Worm (Caenorhabditis elegans) whole organism, L3 larva: ENCODE measurements around the gene F09F9.3.
A peak's percentile ranks its signal among the peaks of the same experiment; 100 is the strongest.

Source experiments
- R02D3.7 ChIP-seq: fragments of 150-350 bp; optimal IDR thresholded peaks from 2 replicates; lab custom pipeline; 2014; ENCODE audit warnings: missing biosample characterization, missing genetic modification characterization
- ZK546.5 ChIP-seq: sonication (generic microtip); optimal IDR thresholded peaks from 2 replicates; lab custom pipeline; 2017; ENCODE audit warnings: missing biosample characterization, missing genetic modification characterization
- ama-1 ChIP-seq: fragments of 150-350 bp; optimal IDR thresholded peaks from 2 replicates; lab custom pipeline; 2018
- ceh-16 ChIP-seq: sonication (generic microtip); optimal IDR thresholded peaks from 2 replicates; lab custom pipeline; 2017; ENCODE audit warnings: missing biosample characterization, missing genetic modification characterization
- ceh-28 ChIP-seq: fragments of 150-350 bp; optimal IDR thresholded peaks from 2 replicates; lab custom pipeline; 2014; ENCODE audit warnings: missing biosample characterization, missing genetic modification reagents, missing genetic modification characterization
- ceh-82 ChIP-seq: fragments of 150-350 bp; optimal IDR thresholded peaks from 2 replicates; lab custom pipeline; 2014; ENCODE audit warnings: missing biosample characterization, missing genetic modification characterization
- ceh-9 ChIP-seq: sonication (generic microtip); optimal IDR thresholded peaks from 2 replicates; lab custom pipeline; 2018; ENCODE audit warnings: missing biosample characterization, missing genetic modification characterization
- daf-12 ChIP-seq: fragments of 150-350 bp; optimal IDR thresholded peaks from 2 replicates; lab custom pipeline; 2014; ENCODE audit warnings: missing biosample characterization, missing genetic modification reagents, missing genetic modification characterization
- elt-1 ChIP-seq: fragments of 150-350 bp; optimal IDR thresholded peaks from 2 replicates; lab custom pipeline; 2014; ENCODE audit warnings: missing biosample characterization, missing genetic modification characterization
- elt-2 ChIP-seq: sonication (generic microtip); optimal IDR thresholded peaks from 2 replicates; lab custom pipeline; 2016; ENCODE audit warnings: missing genetic modification reagents, mild to moderate bottlenecking, missing genetic modification characterization, missing compliant biosample characterization
- eor-1 ChIP-seq, 2 experiments: fragments of 150-350 bp; optimal IDR thresholded peaks; 2 replicates each; lab custom pipeline; 2014 to 2018; ENCODE audit warnings: missing biosample characterization in 2 of 2, missing genetic modification characterization in 2 of 2
- fkh-10 ChIP-seq: sonication (generic microtip); optimal IDR thresholded peaks from 2 replicates; lab custom pipeline; 2017; ENCODE audit warnings: missing biosample characterization, missing genetic modification reagents, missing genetic modification characterization
- fkh-2 ChIP-seq: fragments of 150-350 bp; optimal IDR thresholded peaks from 2 replicates; lab custom pipeline; 2014; ENCODE audit warnings: missing biosample characterization, missing genetic modification reagents, missing genetic modification characterization
- fos-1 ChIP-seq: fragments of 150-350 bp; optimal IDR thresholded peaks from 2 replicates; lab custom pipeline; 2014; ENCODE audit warnings: missing biosample characterization, missing genetic modification characterization
- hmg-11 ChIP-seq: sonication (generic microtip); optimal IDR thresholded peaks from 2 replicates; lab custom pipeline; 2016; ENCODE audit warnings: missing genetic modification characterization, missing compliant biosample characterization
- jun-1 ChIP-seq: fragments of 150-350 bp; optimal IDR thresholded peaks from 2 replicates; lab custom pipeline; 2014; ENCODE audit warnings: missing biosample characterization, missing genetic modification reagents, missing genetic modification characterization
- lin-15B ChIP-seq: fragments of 150-350 bp; optimal IDR thresholded peaks from 2 replicates; lab custom pipeline; 2014; ENCODE audit warnings: missing biosample characterization, missing genetic modification characterization
- lsy-12 ChIP-seq: sonication (generic microtip); optimal IDR thresholded peaks from 2 replicates; lab custom pipeline; 2016; ENCODE audit warnings: mild to moderate bottlenecking, missing genetic modification characterization, missing compliant biosample characterization
- mdl-1 ChIP-seq: fragments of 150-350 bp; optimal IDR thresholded peaks from 2 replicates; lab custom pipeline; 2014; ENCODE audit warnings: missing biosample characterization, missing genetic modification characterization
- mml-1 ChIP-seq: fragments of 150-350 bp; sonication (generic microtip); optimal IDR thresholded peaks from 3 replicates; lab custom pipeline; 2014; ENCODE audit warnings: missing biosample characterization, missing genetic modification characterization
- nfya-1 ChIP-seq: sonication (generic microtip); optimal IDR thresholded peaks from 2 replicates; lab custom pipeline; 2017; ENCODE audit warnings: missing genetic modification characterization, mild to moderate bottlenecking, missing compliant biosample characterization, antibody characterized with exemption, moderate library complexity; ENCODE audit not compliant: insufficient read depth
- nhr-23 ChIP-seq: fragments of 150-350 bp; optimal IDR thresholded peaks from 2 replicates; lab custom pipeline; 2014; ENCODE audit warnings: missing biosample characterization, missing genetic modification reagents, missing genetic modification characterization
- nhr-25 ChIP-seq: sonication (generic microtip); optimal IDR thresholded peaks from 2 replicates; lab custom pipeline; 2017; ENCODE audit warnings: missing biosample characterization, missing genetic modification characterization
- nhr-28 ChIP-seq: fragments of 150-350 bp; optimal IDR thresholded peaks from 2 replicates; lab custom pipeline; 2014; ENCODE audit warnings: missing biosample characterization, missing genetic modification characterization
- nhr-43 ChIP-seq: sonication (generic microtip); optimal IDR thresholded peaks from 2 replicates; lab custom pipeline; 2016; ENCODE audit warnings: mild to moderate bottlenecking, missing genetic modification characterization, missing compliant biosample characterization; ENCODE audit not compliant: poor library complexity, severe bottlenecking
- nhr-67 ChIP-seq: fragments of 150-350 bp; optimal IDR thresholded peaks from 2 replicates; lab custom pipeline; 2014; ENCODE audit warnings: missing biosample characterization, missing genetic modification characterization
- nhr-76 ChIP-seq: fragments of 150-350 bp; sonication (generic microtip); optimal IDR thresholded peaks from 5 replicates; lab custom pipeline; 2014; ENCODE audit warnings: missing biosample characterization, missing genetic modification characterization
- pha-4 ChIP-seq: fragments of 150-350 bp; optimal IDR thresholded peaks from 2 replicates; lab custom pipeline; 2014; ENCODE audit warnings: missing biosample characterization, missing genetic modification reagents, missing genetic modification characterization
- pqm-1 ChIP-seq: fragments of 150-350 bp; optimal IDR thresholded peaks from 2 replicates; lab custom pipeline; 2017; ENCODE audit warnings: missing biosample characterization, missing genetic modification characterization, inconsistent platforms
- sea-2 ChIP-seq: fragments of 150-350 bp; sonication (generic microtip); optimal IDR thresholded peaks from 4 replicates; lab custom pipeline; 2014; ENCODE audit warnings: missing biosample characterization, missing genetic modification reagents, missing genetic modification characterization
- skn-1 ChIP-seq: fragments of 150-350 bp; optimal IDR thresholded peaks from 2 replicates; lab custom pipeline; 2014; ENCODE audit warnings: missing biosample characterization, missing genetic modification characterization
- tbx-2 ChIP-seq: sonication (generic microtip); optimal IDR thresholded peaks from 2 replicates; lab custom pipeline; 2016; ENCODE audit warnings: mild to moderate bottlenecking, missing genetic modification characterization, missing compliant biosample characterization
- unc-39 ChIP-seq: sonication (generic microtip); optimal IDR thresholded peaks from 4 replicates; lab custom pipeline; 2017; ENCODE audit warnings: missing biosample characterization, missing genetic modification characterization
- unc-62 ChIP-seq: fragments of 150-350 bp; sonication (generic microtip); optimal IDR thresholded peaks from 4 replicates; lab custom pipeline; 2014; ENCODE audit warnings: missing biosample characterization, missing genetic modification reagents, missing genetic modification characterization
- zag-1 ChIP-seq: fragments of 150-350 bp; optimal IDR thresholded peaks from 2 replicates; lab custom pipeline; 2014; ENCODE audit warnings: missing biosample characterization, missing genetic modification characterization
- ztf-11 ChIP-seq: fragments of 150-350 bp; optimal IDR thresholded peaks from 2 replicates; lab custom pipeline; 2014; ENCODE audit warnings: missing biosample characterization, missing genetic modification characterization
- ztf-4 ChIP-seq: fragments of 150-350 bp; optimal IDR thresholded peaks from 2 replicates; lab custom pipeline; 2014; ENCODE audit warnings: missing biosample characterization, missing genetic modification characterization

F09F9.3 gene

DNA sequence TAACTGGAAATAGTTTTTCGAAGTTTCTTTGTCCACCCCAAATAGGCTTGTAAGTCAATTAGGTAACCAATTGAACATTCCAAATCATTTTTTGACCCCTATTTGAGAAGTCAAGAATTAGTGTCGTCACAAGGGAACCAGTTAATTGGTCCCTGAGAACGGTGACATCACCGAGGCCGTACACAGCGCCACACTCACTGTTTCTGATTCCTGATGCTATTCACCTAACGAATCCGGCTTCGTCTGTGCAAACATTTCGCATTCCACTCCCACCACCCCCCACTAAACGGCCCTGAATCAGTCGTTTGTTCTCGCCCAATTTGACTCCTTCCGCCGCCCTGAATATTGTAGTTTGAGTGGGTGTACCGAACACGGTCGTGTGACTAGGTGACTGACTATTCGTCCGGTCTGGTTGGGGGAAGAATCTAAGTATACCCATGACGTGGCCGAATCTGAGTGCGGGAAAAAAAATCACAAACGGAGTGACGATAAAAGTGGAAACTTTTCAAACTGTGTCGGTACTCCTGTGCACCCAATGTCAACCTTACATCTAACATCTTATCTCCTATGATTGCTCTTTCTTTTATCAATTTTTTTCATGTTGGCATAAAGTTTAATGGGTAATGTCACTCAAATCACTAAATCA, 23.4 kb upstream of the F09F9.3 start:
- no peak for TF ChIP-seq nhr-76 (tag; lab: Kevin White, UChicago)
- TF ChIP-seq mdl-1 (tag; lab: Kevin White, UChicago): no peak
- no peak for TF ChIP-seq fos-1 (tag; lab: Kevin White, UChicago)
- TF ChIP-seq skn-1 (tag; lab: Kevin White, UChicago): no peak
- TF ChIP-seq unc-62 (GFP tag; lab: Kevin White, UChicago): no peak
- no peak for TF ChIP-seq ztf-11 (tag; lab: Kevin White, UChicago)
- TF ChIP-seq ztf-4: no peak
- no peak for TF ChIP-seq elt-1 (tag; lab: Kevin White, UChicago)
- no peak for TF ChIP-seq nhr-28 (tag; lab: Kevin White, UChicago)
- peak; percentile 13 for TF ChIP-seq nhr-23 (tag; lab: Kevin White, UChicago)
- TF ChIP-seq pqm-1 (tag; lab: Kevin White, UChicago): peak; percentile 65
- TF ChIP-seq nfya-1 (tag; lab: Kevin White, UChicago): peak; percentile 43
- peak; percentile 89 for TF ChIP-seq ama-1
- no peak for TF ChIP-seq unc-39
- no peak for TF ChIP-seq ceh-16 (tag; lab: Kevin White, UChicago)
- no peak for TF ChIP-seq fkh-2 (tag; lab: Kevin White, UChicago)
- peak; percentile 53 for TF ChIP-seq jun-1 (tag; lab: Kevin White, UChicago)
- TF ChIP-seq ceh-9 (tag; lab: Kevin White, UChicago): no peak
- peak; percentile 79 for TF ChIP-seq elt-2 (tag; lab: Kevin White, UChicago)
- TF ChIP-seq hmg-11: no peak
- TF ChIP-seq nhr-43 (tag; lab: Kevin White, UChicago): peak; percentile 25
- TF ChIP-seq sea-2 (GFP tag; lab: Kevin White, UChicago): no peak
- TF ChIP-seq zag-1 (tag; lab: Kevin White, UChicago): no peak
- no peak for TF ChIP-seq lsy-12 (tag; lab: Kevin White, UChicago)
- no peak for TF ChIP-seq ceh-28 (tag; lab: Kevin White, UChicago)
- no peak for TF ChIP-seq ZK546.5 (tag; lab: Kevin White, UChicago)
- no peak for TF ChIP-seq ceh-82 (tag; lab: Kevin White, UChicago)
- no peak for TF ChIP-seq mml-1 (tag; lab: Kevin White, UChicago)
- TF ChIP-seq pha-4 (tag; lab: Kevin White, UChicago): no peak
- TF ChIP-seq nhr-67: no peak
- no peak for TF ChIP-seq tbx-2
- peak; percentile 87 for TF ChIP-seq nhr-25 (tag; lab: Kevin White, UChicago)
- TF ChIP-seq R02D3.7 (tag; lab: Kevin White, UChicago): no peak
- TF ChIP-seq, all 47 proteins: peak for 8

DNA sequence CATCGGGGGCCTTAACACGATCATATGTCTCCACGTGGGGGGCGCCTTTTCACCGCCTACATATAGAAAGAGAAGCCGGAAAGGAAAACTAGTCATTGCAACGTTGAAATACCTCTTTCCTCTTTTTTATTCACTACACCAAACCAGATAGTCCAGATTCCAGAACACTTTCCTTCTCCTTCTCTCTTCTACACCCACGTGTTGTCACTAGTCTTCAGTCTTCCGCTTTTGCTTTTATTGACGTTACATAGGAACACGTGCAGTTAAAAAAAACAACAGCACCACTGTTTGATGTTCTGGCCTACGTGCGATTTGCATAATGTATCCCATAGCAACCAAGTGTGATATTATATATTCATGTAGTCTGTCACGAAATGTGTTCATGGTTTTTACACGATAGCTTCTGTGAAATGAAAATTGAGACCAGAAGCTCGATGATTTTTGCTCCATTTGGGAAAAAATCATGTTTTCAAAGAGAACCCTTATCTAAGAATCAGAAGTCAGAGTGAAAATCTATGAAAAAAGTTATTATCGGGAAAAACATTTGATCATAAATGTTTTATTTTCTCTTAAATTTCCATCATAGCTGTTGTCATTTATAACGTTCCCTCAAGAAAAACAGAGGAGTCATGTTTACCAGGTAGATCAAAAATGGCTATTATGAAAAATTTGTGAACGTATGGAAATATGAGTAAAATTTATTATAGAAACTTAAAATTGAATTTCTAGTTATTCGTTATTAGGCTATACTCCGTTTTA, 22.6 kb upstream of the F09F9.3 start:
- TF ChIP-seq lsy-12 (tag; lab: Kevin White, UChicago) (peak; percentile 64), elt-2 (tag; lab: Kevin White, UChicago) (no peak), daf-12 (tag; lab: Kevin White, UChicago) (no peak), ama-1 (peak; percentile 84), ceh-82 (tag; lab: Kevin White, UChicago) (no peak), pha-4 (tag; lab: Kevin White, UChicago) (peak; percentile 3), nhr-43 (tag; lab: Kevin White, UChicago) (peak; percentile 72), nhr-67 (no peak), hmg-11 (no peak), fkh-10 (GFP tag; lab: Kevin White, UChicago) (no peak), nfya-1 (tag; lab: Kevin White, UChicago) (peak; percentile 17), lin-15B (tag; lab: Kevin White, UChicago) (no peak), eor-1 (tag; optimal IDR thresholded peaks at IDR 0.05; lab: Kevin White, UChicago) (no peak), nhr-25 (tag; lab: Kevin White, UChicago) (peak; percentile 64)
